Worm (Caenorhabditis elegans) whole organism, L3 larva: ENCODE data around the gene pals-23.

Source experiments
- ama-1 ChIP-seq: fragments of 150-350 bp; optimal IDR thresholded peaks from 2 replicates; lab custom pipeline; 2018
- egl-27 ChIP-seq: sonication (generic microtip); optimal IDR thresholded peaks from 4 replicates; lab custom pipeline; 2017; ENCODE audit warnings: missing biosample characterization, missing genetic modification reagents, missing genetic modification characterization
- elt-2 ChIP-seq: sonication (generic microtip); optimal IDR thresholded peaks from 2 replicates; lab custom pipeline; 2016; ENCODE audit warnings: missing genetic modification reagents, mild to moderate bottlenecking, missing genetic modification characterization, missing compliant biosample characterization
- hmg-11 ChIP-seq: sonication (generic microtip); optimal IDR thresholded peaks from 2 replicates; lab custom pipeline; 2016; ENCODE audit warnings: missing genetic modification characterization, missing compliant biosample characterization
- lsy-12 ChIP-seq: sonication (generic microtip); optimal IDR thresholded peaks from 2 replicates; lab custom pipeline; 2016; ENCODE audit warnings: mild to moderate bottlenecking, missing genetic modification characterization, missing compliant biosample characterization
- mdl-1 ChIP-seq: fragments of 150-350 bp; optimal IDR thresholded peaks from 2 replicates; lab custom pipeline; 2014; ENCODE audit warnings: missing biosample characterization, missing genetic modification characterization
- nhr-237 ChIP-seq: fragments of 150-350 bp; optimal IDR thresholded peaks from 2 replicates; lab custom pipeline; 2014; ENCODE audit warnings: missing biosample characterization, missing genetic modification characterization
- nhr-25 ChIP-seq: sonication (generic microtip); optimal IDR thresholded peaks from 2 replicates; lab custom pipeline; 2017; ENCODE audit warnings: missing biosample characterization, missing genetic modification characterization
- pqm-1 ChIP-seq: fragments of 150-350 bp; optimal IDR thresholded peaks from 2 replicates; lab custom pipeline; 2017; ENCODE audit warnings: missing biosample characterization, missing genetic modification characterization, inconsistent platforms
- skn-1 ChIP-seq: fragments of 150-350 bp; optimal IDR thresholded peaks from 2 replicates; lab custom pipeline; 2014; ENCODE audit warnings: missing biosample characterization, missing genetic modification characterization
- unc-62 ChIP-seq: fragments of 150-350 bp; sonication (generic microtip); optimal IDR thresholded peaks from 4 replicates; lab custom pipeline; 2014; ENCODE audit warnings: missing biosample characterization, missing genetic modification reagents, missing genetic modification characterization

DNA sequence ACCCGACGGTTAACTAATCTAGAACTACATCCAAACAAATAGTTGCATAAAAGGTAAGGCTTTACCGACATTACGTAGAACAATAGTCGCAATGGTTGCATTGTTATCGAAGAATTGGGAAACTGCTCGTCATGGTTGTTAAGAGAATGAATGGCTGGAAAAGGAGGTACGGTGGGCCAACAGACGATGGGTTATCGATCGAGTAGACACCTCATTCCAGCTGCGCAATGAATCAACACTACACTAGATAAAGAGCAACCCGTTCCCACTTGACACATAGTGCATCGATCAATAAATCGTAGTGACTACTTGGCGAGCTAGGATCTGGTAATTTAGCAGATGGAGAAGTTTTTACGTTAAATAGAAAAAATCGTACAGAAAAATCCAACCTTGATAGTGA lies 20.5 kb downstream of the pals-23 start, which contains the start of the genes T17A3.12 and fbxb-83:
- TF ChIP-seq lsy-12 (tag; lab: Kevin White, UChicago) = no peak
- no peak for TF ChIP-seq egl-27 (tag; lab: Kevin White, UChicago)
- no peak for TF ChIP-seq nhr-237
- TF ChIP-seq nhr-25 (tag; lab: Kevin White, UChicago) = no peak
- TF ChIP-seq unc-62 (GFP tag; lab: Kevin White, UChicago) = no peak
- TF ChIP-seq hmg-11 (tag; lab: Kevin White, UChicago) = no peak
- no peak for TF ChIP-seq skn-1 (tag; lab: Kevin White, UChicago)
- no peak for TF ChIP-seq elt-2 (tag; lab: Kevin White, UChicago)
- TF ChIP-seq ama-1 (lab: Kevin White, UChicago) = no peak
- no peak for TF ChIP-seq pqm-1 (tag; lab: Kevin White, UChicago)
- no peak for TF ChIP-seq mdl-1 (tag; lab: Kevin White, UChicago)
